Fruit fly (Drosophila melanogaster) whole organism: ENCODE data around the gene CG14050.

Experiments
- CG8478 ChIP-seq: fragments of >200 bp; optimal IDR thresholded peaks from 2 replicates; lab custom pipeline; 2018; ENCODE audit warnings: inconsistent platforms
- Dll ChIP-seq: fragments of >200 bp; optimal IDR thresholded peaks from 2 replicates; lab custom pipeline; 2017
- EcR ChIP-seq, 2 experiments: fragments of >200 bp; optimal IDR thresholded peaks; 2 replicates each; lab custom pipeline; 2017; ENCODE audit warnings: missing biosample characterization in 2 of 2, missing genetic modification characterization in 2 of 2, missing genetic modification reagents in 2 of 2
- pan ChIP-seq: fragments of >200 bp; optimal IDR thresholded peaks from 2 replicates; lab custom pipeline; 2017
- psq ChIP-seq: fragments of >200 bp; optimal IDR thresholded peaks from 2 replicates; lab custom pipeline; 2017
- usp ChIP-seq: fragments of >200 bp; optimal IDR thresholded peaks from 2 replicates; lab custom pipeline; 2017; ENCODE audit warnings: missing biosample characterization, missing genetic modification characterization, mixed read lengths

The CG14050 gene

dm6 chrX:2294474-2295434 lies 31.3 kb downstream of the CG14050 start:
- TF ChIP-seq Dll (lab: Kevin White, UChicago) (peak; percentile 49), EcR (GFP tag; optimal IDR thresholded peaks at IDR 0.05; lab: Kevin White, UChicago) (peak in 1 of 2 experiments; percentile 34), usp (GFP tag; lab: Kevin White, UChicago) (no peak)

- TF ChIP-seq psq (lab: Kevin White, UChicago), result no peak
- TF ChIP-seq Dll (lab: Kevin White, UChicago), result peak; percentile 38
Measured at dm6 chrX:2293294-2293988, 32.6 kb downstream of the CG14050 start, which contains the start of gene CG2865. CG2865 (minus strand) TSS chrX:2293411.

- TF ChIP-seq usp (GFP tag; lab: Kevin White, UChicago) (no peak), CG8478 (no peak), EcR (GFP tag; optimal IDR thresholded peaks at IDR 0.05; lab: Kevin White, UChicago) (no peak), pan (lab: Kevin White, UChicago) (no peak), Dll (lab: Kevin White, UChicago) (no peak), psq (lab: Kevin White, UChicago) (no peak)
Measured at dm6 chrX:2292410-2292809, 33.6 kb downstream of the CG14050 start.

dm6 chrX:2291023-2291422 lies 35.0 kb downstream of the CG14050 start:
- no peak for TF ChIP-seq pan (lab: Kevin White, UChicago)

dm6 chrX:2289134-2289533 lies 36.9 kb downstream of the CG14050 start:
- TF ChIP-seq EcR (GFP tag; optimal IDR thresholded peaks at IDR 0.05; lab: Kevin White, UChicago), result peak in 1 of 2 experiments; percentile 24
- no peak for TF ChIP-seq pan (lab: Kevin White, UChicago)
- TF ChIP-seq usp (GFP tag; lab: Kevin White, UChicago), result no peak
- no peak for TF ChIP-seq Dll (lab: Kevin White, UChicago)
- TF ChIP-seq psq (lab: Kevin White, UChicago), result no peak
- TF ChIP-seq CG8478, result no peak

- no peak for TF ChIP-seq Dll (lab: Kevin White, UChicago)
- TF ChIP-seq CG8478, result no peak
- TF ChIP-seq EcR (GFP tag; optimal IDR thresholded peaks at IDR 0.05; lab: Kevin White, UChicago), result no peak
- TF ChIP-seq pan (lab: Kevin White, UChicago), result no peak
- TF ChIP-seq usp (GFP tag; lab: Kevin White, UChicago), result no peak
- TF ChIP-seq psq (lab: Kevin White, UChicago), result no peak
Measured at dm6 chrX:2288327-2288726, 37.7 kb downstream of the CG14050 start.

dm6 chrX:2286985-2287384 lies 39.0 kb downstream of the CG14050 start:
- no peak for TF ChIP-seq usp (GFP tag; lab: Kevin White, UChicago)
- TF ChIP-seq pan (lab: Kevin White, UChicago), result no peak
- no peak for TF ChIP-seq Dll (lab: Kevin White, UChicago)
- TF ChIP-seq EcR (GFP tag; optimal IDR thresholded peaks at IDR 0.05; lab: Kevin White, UChicago), result no peak
- no peak for TF ChIP-seq psq (lab: Kevin White, UChicago)

dm6 chrX:2286255-2286654 lies 39.8 kb downstream of the CG14050 start:
- TF ChIP-seq pan (lab: Kevin White, UChicago) (no peak), EcR (GFP tag; optimal IDR thresholded peaks at IDR 0.05; lab: Kevin White, UChicago) (no peak), CG8478 (no peak), psq (lab: Kevin White, UChicago) (no peak), Dll (lab: Kevin White, UChicago) (no peak)

- TF ChIP-seq usp (GFP tag; lab: Kevin White, UChicago) (no peak), Dll (lab: Kevin White, UChicago) (no peak), CG8478 (no peak), psq (lab: Kevin White, UChicago) (no peak), pan (lab: Kevin White, UChicago) (no peak), EcR (GFP tag; optimal IDR thresholded peaks at IDR 0.05; lab: Kevin White, UChicago) (no peak)
Measured at dm6 chrX:2283470-2283869, 42.5 kb downstream of the CG14050 start.

dm6 chrX:2278782-2279304 lies 47.2 kb downstream of the CG14050 start:
- TF ChIP-seq pan (lab: Kevin White, UChicago) (no peak), EcR (GFP tag; optimal IDR thresholded peaks at IDR 0.05; lab: Kevin White, UChicago) (no peak), psq (lab: Kevin White, UChicago) (no peak), Dll (lab: Kevin White, UChicago) (no peak), CG8478 (no peak), usp (GFP tag; lab: Kevin White, UChicago) (no peak)

dm6 chrX:2275249-2275872 lies 50.7 kb downstream of the CG14050 start, which contains the start of gene Vml:
Vml (plus strand) TSS chrX:2275822.
- TF ChIP-seq pan (lab: Kevin White, UChicago) (no peak), Dll (lab: Kevin White, UChicago) (no peak), CG8478 (no peak), usp (GFP tag; lab: Kevin White, UChicago) (no peak), psq (lab: Kevin White, UChicago) (no peak), EcR (GFP tag; optimal IDR thresholded peaks at IDR 0.05; lab: Kevin White, UChicago) (no peak)
